Worm (Caenorhabditis elegans): ENCODE measurements around the gene F11G11.5.
"Not testable (repeated sequence)": the region's sequence is repeated elsewhere in the genome, so short reads cannot be mapped to it uniquely, and the experiment has no call there.

The F11G11.5 gene

DNA sequence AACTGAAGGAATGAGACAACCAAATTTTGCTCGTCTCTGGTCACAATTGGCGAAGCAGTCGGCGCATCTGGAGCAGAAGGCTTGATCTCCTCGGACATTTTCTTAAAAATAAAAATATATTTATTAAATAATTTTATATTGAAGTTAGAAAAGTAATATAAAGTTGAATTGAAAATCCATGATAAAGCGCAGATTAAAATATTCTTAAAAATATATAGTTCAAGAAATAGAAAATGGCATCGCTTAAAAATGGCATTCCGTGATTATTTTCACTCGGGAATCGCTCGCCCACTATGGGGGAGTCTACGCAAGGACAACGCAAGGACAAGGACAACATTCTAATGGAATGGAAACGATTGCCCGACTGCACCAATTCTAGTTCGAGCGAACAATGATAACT lies 46.0 kb downstream of the F11G11.5 start, which contains the start of gene sgt-1:
sgt-1 (minus strand) TSS at position 101 of the 400 bp plus-strand sequence.
- not testable (repeated sequence) for TF ChIP-seq jun-1, egl-27, snpc-4 (tag; optimal IDR thresholded peaks at IDR 0.05)

DNA sequence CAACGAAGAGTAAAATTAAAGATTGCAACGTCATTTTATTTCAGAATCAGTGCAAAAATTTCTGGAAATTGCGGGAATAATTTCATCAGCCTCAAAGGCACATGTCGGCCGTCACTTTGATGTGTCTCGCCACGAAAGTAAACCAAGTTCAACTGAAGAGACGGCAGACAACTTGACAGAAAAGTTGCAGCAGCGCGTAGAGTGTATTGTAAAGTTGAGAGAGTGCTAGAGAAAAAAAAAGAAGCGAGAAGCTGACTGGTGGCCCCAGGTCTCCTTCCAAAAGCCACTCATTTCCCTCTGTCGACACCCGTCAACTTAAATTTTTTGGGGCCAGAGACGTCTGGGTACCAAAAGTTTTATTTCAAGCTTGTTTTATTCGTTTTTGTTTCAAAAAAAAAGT lies 46.6 kb downstream of the F11G11.5 start:
- peak; percentile 68 for TF ChIP-seq lin-39 (tag; optimal IDR thresholded peaks at IDR 0.05)
- peak; percentile 96 for TF ChIP-seq nfya-1 (tag; optimal IDR thresholded peaks at IDR 0.05; ENCODE audit: insufficient read depth)
- TF ChIP-seq elt-2 (tag; optimal IDR thresholded peaks at IDR 0.05): peak; percentile 68
- peak; percentile 56 for TF ChIP-seq jun-1 (tag; optimal IDR thresholded peaks at IDR 0.05)
- no peak for TF ChIP-seq sea-2 (GFP tag; optimal IDR thresholded peaks at IDR 0.05)
- peak; percentile 79 for TF ChIP-seq nhr-25 (tag; optimal IDR thresholded peaks at IDR 0.05)
- no peak for TF ChIP-seq elt-3 (tag; optimal IDR thresholded peaks at IDR 0.05)
- no peak for TF ChIP-seq nhr-67 (tag; optimal IDR thresholded peaks at IDR 0.05)
- TF ChIP-seq pqm-1 (tag; optimal IDR thresholded peaks at IDR 0.05): peak; percentile 50
- TF ChIP-seq ceh-16 (tag; optimal IDR thresholded peaks at IDR 0.05): no peak
- TF ChIP-seq R02D3.7 (tag; optimal IDR thresholded peaks at IDR 0.05): no peak
- peak; percentile 84 for TF ChIP-seq pha-4 (tag; optimal IDR thresholded peaks at IDR 0.05)
- TF ChIP-seq unc-62 (GFP tag; optimal IDR thresholded peaks at IDR 0.05): peak; percentile 37
- TF ChIP-seq fos-1 (tag; optimal IDR thresholded peaks at IDR 0.05): no peak
- peak; percentile 83 for TF ChIP-seq hmg-11 (tag; optimal IDR thresholded peaks at IDR 0.05)
- no peak for TF ChIP-seq tbx-2 (tag; optimal IDR thresholded peaks at IDR 0.05)
- peak; percentile 18 for TF ChIP-seq egl-27 (tag; optimal IDR thresholded peaks at IDR 0.05)
- peak; percentile 78 for TF ChIP-seq egl-5 (tag; optimal IDR thresholded peaks at IDR 0.05)
- peak; percentile 47 for TF ChIP-seq nhr-23 (tag; optimal IDR thresholded peaks at IDR 0.05)
- no peak for TF ChIP-seq elt-1 (tag; optimal IDR thresholded peaks at IDR 0.05)
- peak; percentile 87 for TF ChIP-seq lin-15B (tag; optimal IDR thresholded peaks at IDR 0.05)
- TF ChIP-seq unc-39 (tag; optimal IDR thresholded peaks at IDR 0.05): no peak
- TF ChIP-seq ceh-82 (tag; optimal IDR thresholded peaks at IDR 0.05): no peak
- peak; percentile 36 for TF ChIP-seq ceh-28 (tag; optimal IDR thresholded peaks at IDR 0.05)
- peak; percentile 70 for TF ChIP-seq skn-1 (tag; optimal IDR thresholded peaks at IDR 0.05)
- no peak for TF ChIP-seq eor-1 (tag; optimal IDR thresholded peaks at IDR 0.05)
- peak; percentile 77 for TF ChIP-seq snpc-4 (tag; optimal IDR thresholded peaks at IDR 0.05)
- TF ChIP-seq ztf-4 (tag; optimal IDR thresholded peaks at IDR 0.05): no peak
- no peak for TF ChIP-seq ama-1 (optimal IDR thresholded peaks at IDR 0.05)
- no peak for TF ChIP-seq ZK546.5 (tag; optimal IDR thresholded peaks at IDR 0.05)
- TF ChIP-seq fkh-10 (GFP tag; optimal IDR thresholded peaks at IDR 0.05): peak; percentile 46
- no peak for TF ChIP-seq ceh-9 (tag; optimal IDR thresholded peaks at IDR 0.05)
- TF ChIP-seq nhr-28 (tag; optimal IDR thresholded peaks at IDR 0.05): no peak

DNA sequence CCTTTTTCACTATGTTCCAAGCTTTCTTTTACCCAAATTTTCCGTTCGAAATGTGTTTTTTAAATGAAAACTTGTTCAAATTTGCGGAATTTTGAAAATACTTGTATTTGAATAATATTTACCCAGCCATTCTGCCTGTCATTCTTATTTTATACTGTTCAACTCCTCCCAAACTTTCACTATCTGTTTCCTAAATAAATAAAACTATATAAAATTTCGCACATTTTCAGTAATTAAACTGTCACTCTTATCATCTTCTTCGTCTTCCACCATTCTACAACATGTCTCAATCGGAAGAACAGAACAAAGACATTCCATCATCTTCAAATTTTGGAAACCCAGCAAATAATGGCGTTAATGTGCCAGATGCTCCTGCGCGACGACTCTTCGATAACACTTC lies 47.1 kb downstream of the F11G11.5 start, which contains the start of gene btbd-10:
btbd-10 (plus strand) TSS at position 231 of the 400 bp plus-strand sequence.
- TF ChIP-seq elt-2 (tag; optimal IDR thresholded peaks at IDR 0.05) (peak; percentile 75), nhr-11 (tag; optimal IDR thresholded peaks at IDR 0.05) (no peak)

DNA sequence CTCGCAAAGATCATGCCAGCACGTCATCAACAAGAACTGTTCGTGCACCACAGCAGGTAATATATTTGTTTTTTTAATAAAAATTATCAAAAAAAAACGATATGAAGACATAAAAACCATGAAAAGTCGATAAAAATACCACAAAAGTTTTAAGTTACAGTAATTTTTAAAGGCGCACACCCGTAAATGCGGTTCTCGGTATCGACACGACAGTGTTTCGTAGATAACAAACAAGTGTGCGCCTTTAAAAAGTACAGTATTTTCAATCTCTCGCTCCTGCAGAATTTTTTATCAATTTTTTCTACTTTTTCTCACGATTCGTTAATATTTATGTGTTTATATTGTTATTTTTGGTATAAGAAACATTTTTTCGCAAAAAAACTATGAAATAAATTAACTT lies 47.6 kb downstream of the F11G11.5 start:
- TF ChIP-seq nhr-76 (tag; optimal IDR thresholded peaks at IDR 0.05): no peak
- TF ChIP-seq lin-39 (tag; optimal IDR thresholded peaks at IDR 0.05): no peak
- no peak for TF ChIP-seq ceh-16 (tag; optimal IDR thresholded peaks at IDR 0.05)
- TF ChIP-seq lsy-12 (tag; optimal IDR thresholded peaks at IDR 0.05): no peak
- no peak for TF ChIP-seq egl-27 (tag; optimal IDR thresholded peaks at IDR 0.05)
- no peak for TF ChIP-seq tbx-2 (tag; optimal IDR thresholded peaks at IDR 0.05)
- no peak for TF ChIP-seq nhr-67 (tag; optimal IDR thresholded peaks at IDR 0.05)
- TF ChIP-seq elt-2 (tag; optimal IDR thresholded peaks at IDR 0.05): no peak
- TF ChIP-seq sea-2 (GFP tag; optimal IDR thresholded peaks at IDR 0.05): no peak
- no peak for TF ChIP-seq zag-1 (tag; optimal IDR thresholded peaks at IDR 0.05)
- no peak for TF ChIP-seq ceh-82 (tag; optimal IDR thresholded peaks at IDR 0.05)
- no peak for TF ChIP-seq nhr-12 (tag; optimal IDR thresholded peaks at IDR 0.05)
- no peak for TF ChIP-seq nhr-23 (tag; optimal IDR thresholded peaks at IDR 0.05)
- no peak for TF ChIP-seq daf-12 (tag; optimal IDR thresholded peaks at IDR 0.05)
- no peak for TF ChIP-seq nhr-28 (tag; optimal IDR thresholded peaks at IDR 0.05)
- no peak for TF ChIP-seq nhr-11 (tag; optimal IDR thresholded peaks at IDR 0.05)
- no peak for TF ChIP-seq unc-39 (tag; optimal IDR thresholded peaks at IDR 0.05)
- no peak for TF ChIP-seq mdl-1 (tag; optimal IDR thresholded peaks at IDR 0.05)
